Worm (Caenorhabditis elegans) whole organism, L1 larva: ENCODE results near the gene C04H5.7.

Experiments
- aly-2 ChIP-seq: fragments of 150-350 bp; optimal IDR thresholded peaks from 2 replicates; lab custom pipeline; 2014; ENCODE audit warnings: missing biosample characterization, missing genetic modification characterization
- fkh-10 ChIP-seq: sonication (generic microtip); optimal IDR thresholded peaks from 2 replicates; lab custom pipeline; 2017; ENCODE audit warnings: missing biosample characterization, missing genetic modification reagents, missing genetic modification characterization
- nhr-11 ChIP-seq: fragments of 150-350 bp; optimal IDR thresholded peaks from 2 replicates; lab custom pipeline; 2014; ENCODE audit warnings: missing biosample characterization, missing genetic modification characterization
- nhr-47 ChIP-seq: sonication (generic microtip); optimal IDR thresholded peaks from 2 replicates; lab custom pipeline; 2016; ENCODE audit warnings: mild to moderate bottlenecking, missing genetic modification characterization, moderate library complexity, missing compliant biosample characterization
- unc-130 ChIP-seq: fragments of 150-350 bp; optimal IDR thresholded peaks from 2 replicates; lab custom pipeline; 2017; ENCODE audit warnings: missing biosample characterization, missing genetic modification characterization, inconsistent platforms
- unc-30 ChIP-seq: sonication (generic microtip); optimal IDR thresholded peaks from 2 replicates; lab custom pipeline; 2017; ENCODE audit warnings: missing biosample characterization, missing genetic modification characterization
- ztf-4 ChIP-seq: fragments of 150-350 bp; optimal IDR thresholded peaks from 2 replicates; lab custom pipeline; 2014; ENCODE audit warnings: missing biosample characterization, missing genetic modification characterization

DNA sequence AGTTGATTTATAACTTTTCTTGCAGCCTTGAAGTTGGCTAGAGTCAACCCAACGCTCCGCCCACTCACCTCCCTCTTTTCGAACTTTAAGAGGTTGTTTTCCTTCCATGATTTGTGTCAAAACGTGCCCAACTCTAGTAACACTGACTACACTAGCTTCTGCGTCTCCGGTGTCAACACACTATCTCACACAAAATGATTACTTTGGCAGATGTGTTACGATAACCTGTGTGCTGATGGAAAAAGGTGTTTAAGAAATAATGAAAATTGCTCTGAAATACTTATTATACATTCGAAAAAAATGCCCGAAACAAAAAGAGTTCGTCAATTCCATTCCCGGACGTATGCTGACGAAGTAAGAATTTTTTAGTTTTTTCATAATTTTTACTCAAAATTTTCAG lies 34.7 kb upstream of the C04H5.7 start, which contains the start of gene K10H10.6:
- TF ChIP-seq aly-2 (tag; lab: Kevin White, UChicago), result no peak
- TF ChIP-seq nhr-11 (tag; lab: Kevin White, UChicago), result no peak
- no peak for TF ChIP-seq unc-30 (tag; lab: Kevin White, UChicago)
- TF ChIP-seq fkh-10 (GFP tag; lab: Kevin White, UChicago), result no peak
- no peak for TF ChIP-seq unc-130 (tag; lab: Kevin White, UChicago)
- TF ChIP-seq nhr-47 (tag; lab: Kevin White, UChicago), result no peak
- no peak for TF ChIP-seq ztf-4
